Worm (Caenorhabditis elegans) whole organism, L1 larva: ENCODE results near the gene smoc-1.

Source experiments
- fkh-4 ChIP-seq: sonication (generic microtip); optimal IDR thresholded peaks from 2 replicates; lab custom pipeline; 2016; ENCODE audit warnings: missing compliant biosample characterization, missing genetic modification characterization, borderline replicate concordance
- lin-13 ChIP-seq: fragments of 150-350 bp; optimal IDR thresholded peaks from 2 replicates; lab custom pipeline; 2014; ENCODE audit warnings: missing biosample characterization, missing genetic modification reagents, missing genetic modification characterization
- nhr-77 ChIP-seq: fragments of 150-350 bp; optimal IDR thresholded peaks from 2 replicates; lab custom pipeline; 2014; ENCODE audit warnings: missing biosample characterization, missing genetic modification characterization
- ztf-11 ChIP-seq, 2 experiments: sonication (generic microtip); optimal IDR thresholded peaks; 2 replicates each; lab custom pipeline; 2016 to 2017; ENCODE audit warnings: missing genetic modification characterization in 2 of 2, missing biosample characterization in 1 of 2, missing compliant biosample characterization in 1 of 2

ce11 chrV:11779810-11780209, 22.4 kb downstream of the smoc-1 start:
- TF ChIP-seq lin-13: no peak
- no peak for TF ChIP-seq ztf-11 (tag; optimal IDR thresholded peaks at IDR 0.05; lab: Kevin White, UChicago)
- TF ChIP-seq fkh-4 (tag; lab: Kevin White, UChicago): no peak
- no peak for TF ChIP-seq nhr-77 (tag; lab: Kevin White, UChicago)
